Fruit fly (Drosophila melanogaster) whole organism, pupa: Measurements from ENCODE around the gene Grip71.

Source experiments
- CG10348 ChIP-seq: fragments of 200-800 bp; sonication (Bioruptor generic); IDR thresholded peaks from 2 replicates; pipeline ENCODE4 v1.3.6; 2022; ENCODE audit warnings: missing biosample characterization, missing genetic modification characterization
- CG12605 ChIP-seq: fragments of 200-800 bp; sonication (Bioruptor generic); IDR thresholded peaks from 2 replicates; pipeline ENCODE4 v1.3.6; 2022; ENCODE audit warnings: missing biosample characterization, missing genetic modification characterization
- CG13204 ChIP-seq: fragments of 200-800 bp; sonication (Bioruptor generic); optimal IDR thresholded peaks from 2 replicates; lab custom pipeline; 2018; ENCODE audit warnings: missing biosample characterization, mild to moderate bottlenecking, missing genetic modification characterization, moderate library complexity
- CG14655 ChIP-seq: fragments of 200-800 bp; sonication (Bioruptor generic); optimal IDR thresholded peaks from 3 replicates; lab custom pipeline; 2017; ENCODE audit warnings: mild to moderate bottlenecking, missing biosample characterization, missing genetic modification reagents, missing genetic modification characterization
- CG15710 ChIP-seq: fragments of 200-800 bp; sonication (Bioruptor generic); optimal IDR thresholded peaks from 2 replicates; lab custom pipeline; 2018; ENCODE audit warnings: missing biosample characterization, mild to moderate bottlenecking, missing genetic modification characterization, moderate library complexity
- CG34367 ChIP-seq: fragments of 200-800 bp; sonication (Bioruptor generic); optimal IDR thresholded peaks from 2 replicates; lab custom pipeline; 2018; ENCODE audit warnings: missing biosample characterization, mild to moderate bottlenecking, missing genetic modification characterization
- CG4496 ChIP-seq: fragments of 200-800 bp; sonication (Bioruptor generic); IDR thresholded peaks from 3 replicates; pipeline ENCODE4 v1.3.6; 2022; ENCODE audit warnings: missing biosample characterization, missing genetic modification characterization
- CG8159 ChIP-seq: fragments of 200-800 bp; sonication (Bioruptor generic); optimal IDR thresholded peaks from 3 replicates; lab custom pipeline; 2018; ENCODE audit warnings: missing biosample characterization, mild to moderate bottlenecking, missing genetic modification characterization, moderate library complexity
- CG8301 ChIP-seq: fragments of 200-800 bp; sonication (Bioruptor generic); optimal IDR thresholded peaks from 2 replicates; lab custom pipeline; 2018; ENCODE audit warnings: missing biosample characterization, mild to moderate bottlenecking, missing genetic modification characterization
- CG9948 ChIP-seq: fragments of 200-800 bp; sonication (Bioruptor generic); optimal IDR thresholded peaks from 2 replicates; lab custom pipeline; 2018; ENCODE audit warnings: missing biosample characterization, mild to moderate bottlenecking, missing genetic modification characterization, moderate library complexity
- Ets98B ChIP-seq: fragments of 200-800 bp; sonication (Bioruptor generic); IDR thresholded peaks from 2 replicates; pipeline ENCODE4 v1.3.6; 2022; ENCODE audit warnings: missing biosample characterization, missing genetic modification characterization
- Pif1A ChIP-seq: fragments of 200-800 bp; sonication (Bioruptor generic); optimal IDR thresholded peaks from 3 replicates; lab custom pipeline; 2016; ENCODE audit warnings: missing biosample characterization, missing genetic modification characterization
- fd96Ca ChIP-seq: fragments of 200-800 bp; sonication (Bioruptor generic); IDR thresholded peaks from 3 replicates; pipeline ENCODE4 v1.3.6; 2022; ENCODE audit warnings: missing biosample characterization, missing genetic modification characterization

- TF ChIP-seq CG10348 (GFP tag; lab: Robert Waterston, UW) (no peak), CG34367 (no peak), CG4496 (GFP tag; lab: Robert Waterston, UW) (no peak), Pif1A (no peak), CG13204 (GFP tag; lab: Kevin White, UChicago) (no peak), CG9948 (no peak), CG14655 (GFP tag; lab: Kevin White, UChicago) (no peak), CG12605 (GFP tag; lab: Robert Waterston, UW) (no peak), fd96Ca (GFP tag; lab: Robert Waterston, UW) (no peak), CG15710 (tag; lab: Kevin White, UChicago) (no peak), CG8301 (no peak), CG8159 (tag; lab: Kevin White, UChicago) (no peak), Ets98B (GFP tag; lab: Robert Waterston, UW) (no peak)
Observed at dm6 chr2L:18665952-18666606, 42.6 kb upstream of the Grip71 start.
